Fruit fly (Drosophila melanogaster): ENCODE data around the gene CG32249.
A peak's percentile ranks its signal among the peaks of the same experiment; 100 is the strongest.

Gene CG32249

DNA sequence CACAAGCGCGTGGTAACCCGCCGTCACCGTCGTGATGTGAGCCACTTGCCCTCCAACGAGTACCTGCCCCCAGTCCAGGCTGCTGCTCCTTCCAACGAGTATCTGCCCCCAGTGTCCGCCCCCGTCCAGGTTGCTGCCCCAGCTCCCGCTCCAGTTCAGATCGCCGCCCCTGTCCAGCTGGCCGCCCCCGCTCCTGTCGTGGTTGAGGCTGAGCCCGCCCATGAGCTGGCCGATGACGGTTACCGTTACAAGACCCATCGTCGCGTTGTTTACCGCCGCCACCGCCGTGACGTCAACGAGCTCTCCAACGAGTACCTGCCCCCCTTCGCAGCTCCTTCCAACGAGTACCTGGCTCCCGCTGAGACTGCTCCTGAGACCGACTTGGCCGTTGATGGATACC, 11.0 kb downstream of the CG32249 start (continued):
- TF ChIP-seq CG8281 (tag; optimal IDR thresholded peaks at IDR 0.05) (no peak), Ptx1 (GFP tag; IDR thresholded peaks at IDR 0.05) (0 out of 2 replicates have a peak, but pooled peaks have one; percentile 12), Hmx (GFP tag; optimal IDR thresholded peaks at IDR 0.05) (no peak), sisA (GFP tag; IDR thresholded peaks at IDR 0.05) (peak; percentile 23; the same call in 1 of the 2 replicates), klu (GFP tag; IDR thresholded peaks at IDR 0.05) (peak; percentile 46; the same call in 1 of the 2 replicates), ERR (GFP tag; optimal IDR thresholded peaks at IDR 0.05) (no peak), bcd (GFP tag; optimal IDR thresholded peaks at IDR 0.05) (no peak), CG17829 (tag; optimal IDR thresholded peaks at IDR 0.05) (no peak), CG6175 (GFP tag; IDR thresholded peaks at IDR 0.05) (peak; percentile 10; the same call in 1 of the 3 replicates), CG11723 (GFP tag; optimal IDR thresholded peaks at IDR 0.05) (no peak), CHES-1-like (GFP tag; optimal IDR thresholded peaks at IDR 0.05) (no peak), CG1603 (tag; optimal IDR thresholded peaks at IDR 0.05) (no peak), Aef1 (GFP tag; IDR thresholded peaks at IDR 0.05) (0 out of 3 replicates have a peak, but pooled peaks have one; percentile 10), cas (GFP tag; IDR thresholded peaks at IDR 0.05) (0 out of 2 replicates have a peak, but pooled peaks have one; percentile 29), CG18764 (GFP tag; optimal IDR thresholded peaks at IDR 0.05) (no peak), ase (GFP tag; IDR thresholded peaks at IDR 0.05) (0 out of 3 replicates have a peak, but pooled peaks have one; percentile 4), CG12769 (tag; optimal IDR thresholded peaks at IDR 0.05) (peak; percentile 20), kni (GFP tag; optimal IDR thresholded peaks at IDR 0.05) (no peak), CG9215 (GFP tag; IDR thresholded peaks at IDR 0.05) (peak; percentile 12; the same call in 1 of the 2 replicates), CG7271 (tag; optimal IDR thresholded peaks at IDR 0.05) (no peak), rib (GFP tag; IDR thresholded peaks at IDR 0.05) (peak; percentile 30; the same call in 1 of the 2 replicates), CG15601 (tag; optimal IDR thresholded peaks at IDR 0.05) (no peak), zen2 (GFP tag; IDR thresholded peaks at IDR 0.05; ENCODE audit: partially characterized antibody) (no peak), crol (GFP tag; IDR thresholded peaks at IDR 0.05) (no peak), jigr1 (GFP tag; IDR thresholded peaks at IDR 0.05) (0 out of 3 replicates have a peak, but pooled peaks have one; percentile 7), CG6765 (GFP tag; optimal IDR thresholded peaks at IDR 0.05) (no peak), CG4282 (GFP tag; optimal IDR thresholded peaks at IDR 0.05) (no peak), CG33213 (GFP tag; optimal IDR thresholded peaks at IDR 0.05) (no peak), Gug (GFP tag; IDR thresholded peaks at IDR 0.05) (peak; percentile 4; the same call in 1 of the 4 replicates)

DNA sequence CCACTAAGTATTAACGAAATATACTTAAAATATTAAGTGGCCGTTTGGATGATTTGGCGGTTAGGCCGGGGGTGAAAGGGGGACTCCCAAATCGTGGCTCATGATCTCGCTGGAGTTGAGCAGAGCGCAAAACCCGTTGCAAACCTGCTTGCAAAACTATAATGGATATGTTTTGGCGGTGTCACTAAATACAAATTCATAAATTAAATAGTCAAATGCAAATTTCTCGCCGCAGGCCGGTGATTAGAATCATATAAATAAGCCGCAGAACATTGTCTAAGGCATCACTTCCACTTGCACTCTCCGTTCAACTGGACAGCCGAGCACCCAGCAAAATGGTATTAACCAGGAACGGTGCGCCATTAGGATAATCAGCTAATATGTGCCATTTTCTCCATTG, 12.7 kb downstream of the CG32249 start, which contains the start of gene CG11350:
Gene CG11350 (plus strand): TSS at position 301 of the 400 bp plus-strand sequence.
- TF ChIP-seq Ets65A (GFP tag) (peak; percentile 50), otp (GFP tag; IDR thresholded peaks at IDR 0.05) (no peak)

dm6 chr3L:4484623-4485022, 14.8 kb downstream of the CG32249 start:
- TF ChIP-seq CG13894 (tag; optimal IDR thresholded peaks at IDR 0.05) (peak; percentile 73), pb (GFP tag; optimal IDR thresholded peaks at IDR 0.05) (no peak), lola (GFP tag; optimal IDR thresholded peaks at IDR 0.05) (peak in 1 of 3 experiments; percentile 39), sens (GFP tag) (peak; percentile 81)

- TF ChIP-seq HHEX (GFP tag; optimal IDR thresholded peaks at IDR 0.05) (no peak), gsb (GFP tag; IDR thresholded peaks at IDR 0.05) (0 out of 2 replicates have a peak, but pooled peaks have one; percentile 33), CG8359 (GFP tag; optimal IDR thresholded peaks at IDR 0.05; ENCODE audit: borderline replicate concordance) (peak; percentile 57), knrl (GFP tag; IDR thresholded peaks at IDR 0.05; ENCODE audit: partially characterized antibody) (no peak), Ets65A (GFP tag) (peak; percentile 56), bowl (GFP tag; IDR thresholded peaks at IDR 0.05) (no peak), chinmo (GFP tag; IDR thresholded peaks at IDR 0.05; ENCODE audit: partially characterized antibody) (0 out of 4 replicates have a peak, but pooled peaks have one; percentile 34), z (GFP tag; IDR thresholded peaks at IDR 0.05) (peak; percentile 61; the same call in 1 of the 3 replicates), ewg (GFP tag; optimal IDR thresholded peaks at IDR 0.05) (peak; percentile 30), CG6272 (GFP tag; IDR thresholded peaks at IDR 0.05) (peak; percentile 22; the same call in 1 of the 2 replicates), CG8089 (GFP tag; optimal IDR thresholded peaks at IDR 0.05) (no peak), Hmx (GFP tag; optimal IDR thresholded peaks at IDR 0.05) (no peak)
Measured at dm6 chr3L:4489490-4489889, 19.7 kb downstream of the CG32249 start.
